Worm (Caenorhabditis elegans): ENCODE data around the gene ZK262.20.

DNA sequence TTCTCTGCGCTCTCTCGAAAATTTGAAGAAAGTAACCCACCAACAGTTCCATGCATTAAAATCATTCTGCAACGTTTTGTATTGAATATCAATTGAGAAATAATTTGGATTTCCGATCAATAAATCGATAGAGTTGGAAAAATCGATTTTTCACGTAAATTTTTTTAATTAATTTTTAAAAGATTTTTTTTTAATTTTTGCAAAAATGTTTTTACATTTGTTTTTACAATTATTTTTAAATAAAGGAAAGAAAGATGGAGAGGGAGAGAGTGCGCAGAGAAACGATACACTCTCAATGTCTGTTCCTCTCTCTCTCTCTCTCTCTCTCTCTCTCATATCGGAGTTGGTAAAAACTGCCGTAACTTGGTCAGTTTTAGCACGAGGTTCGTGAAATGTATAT, 9.3 kb downstream of the ZK262.20 start, which contains the start of gene ZK262.19:
- TF ChIP-seq zag-1 (tag; optimal IDR thresholded peaks at IDR 0.05): no peak
- TF ChIP-seq egl-27 (tag; optimal IDR thresholded peaks at IDR 0.05): no peak
- TF ChIP-seq tbx-2 (tag; optimal IDR thresholded peaks at IDR 0.05): no peak
- no peak for TF ChIP-seq unc-62 (GFP tag; optimal IDR thresholded peaks at IDR 0.05)
- no peak for TF ChIP-seq nhr-28 (tag; optimal IDR thresholded peaks at IDR 0.05)
- TF ChIP-seq ama-1 (optimal IDR thresholded peaks at IDR 0.05): no peak
- TF ChIP-seq pqm-1 (tag; optimal IDR thresholded peaks at IDR 0.05): no peak
